Fruit fly (Drosophila melanogaster): ENCODE measurements around the gene CG3517.
A peak's percentile ranks its signal among the peaks of the same experiment; 100 is the strongest.

The CG3517 gene

dm6 chr3R:19425099-19425498 is at the start of gene CG3517:
TSS of gene CG3517 (minus strand) at chr3R:19425199.
- TF ChIP-seq Crg-1 (GFP tag; optimal IDR thresholded peaks at IDR 0.05) (no peak), tj (GFP tag; optimal IDR thresholded peaks at IDR 0.05) (no peak), CG1620 (GFP tag; optimal IDR thresholded peaks at IDR 0.05) (no peak)

dm6 chr3R:19474128-19474527 is 49.1 kb upstream of the CG3517 start:
- TF ChIP-seq tj (GFP tag; optimal IDR thresholded peaks at IDR 0.05), result no peak
- no peak for TF ChIP-seq CG14711 (tag; optimal IDR thresholded peaks at IDR 0.05)
- TF ChIP-seq cic (GFP tag; optimal IDR thresholded peaks at IDR 0.05), result no peak
- no peak for TF ChIP-seq Hr96 (GFP tag; optimal IDR thresholded peaks at IDR 0.05)
- TF ChIP-seq Crg-1 (GFP tag; optimal IDR thresholded peaks at IDR 0.05), result no peak
- no peak for TF ChIP-seq bab1 (GFP tag; optimal IDR thresholded peaks at IDR 0.05)
- TF ChIP-seq CG5204 (GFP tag; optimal IDR thresholded peaks at IDR 0.05), result no peak
- TF ChIP-seq pad (GFP tag; optimal IDR thresholded peaks at IDR 0.05), result no peak
- no peak for TF ChIP-seq CG7101 (tag; optimal IDR thresholded peaks at IDR 0.05)
- no peak for TF ChIP-seq CG12768 (GFP tag; optimal IDR thresholded peaks at IDR 0.05)
- no peak for TF ChIP-seq CG1620 (GFP tag; optimal IDR thresholded peaks at IDR 0.05)
- TF ChIP-seq ovo (GFP tag; optimal IDR thresholded peaks at IDR 0.05), result no peak
- no peak for TF ChIP-seq CG11617 (GFP tag; optimal IDR thresholded peaks at IDR 0.05)
- TF ChIP-seq kay (GFP tag; ENCODE audit: borderline replicate concordance), result no peak

- TF ChIP-seq Hr96 (GFP tag; optimal IDR thresholded peaks at IDR 0.05), result peak; percentile 22
- no peak for TF ChIP-seq toe (GFP tag; optimal IDR thresholded peaks at IDR 0.05)
- TF ChIP-seq kay (GFP tag; ENCODE audit: borderline replicate concordance), result no peak
- no peak for TF ChIP-seq CG11617 (GFP tag; optimal IDR thresholded peaks at IDR 0.05)
- no peak for TF ChIP-seq Crg-1 (GFP tag; optimal IDR thresholded peaks at IDR 0.05)
- TF ChIP-seq cic (GFP tag; optimal IDR thresholded peaks at IDR 0.05), result peak; percentile 7
- TF ChIP-seq CG33017 (tag; optimal IDR thresholded peaks at IDR 0.05), result no peak
- no peak for TF ChIP-seq CG7045 (GFP tag; optimal IDR thresholded peaks at IDR 0.05)
- no peak for TF ChIP-seq pad (GFP tag; optimal IDR thresholded peaks at IDR 0.05)
- no peak for TF ChIP-seq Mnt (GFP tag; optimal IDR thresholded peaks at IDR 0.05)
- TF ChIP-seq CG12768 (GFP tag; optimal IDR thresholded peaks at IDR 0.05), result no peak
- no peak for TF ChIP-seq CG14711 (tag; optimal IDR thresholded peaks at IDR 0.05)
- no peak for TF ChIP-seq tj (GFP tag; optimal IDR thresholded peaks at IDR 0.05)
- TF ChIP-seq CG7101 (tag; optimal IDR thresholded peaks at IDR 0.05), result no peak
- TF ChIP-seq CG1620 (GFP tag; optimal IDR thresholded peaks at IDR 0.05), result no peak
- no peak for TF ChIP-seq Clk (GFP tag; optimal IDR thresholded peaks at IDR 0.05)
Observed at dm6 chr3R:19472218-19472617, 47.2 kb upstream of the CG3517 start.

- TF ChIP-seq CG1620 (GFP tag; optimal IDR thresholded peaks at IDR 0.05) (no peak), Hr96 (GFP tag; optimal IDR thresholded peaks at IDR 0.05) (no peak), ovo (GFP tag; optimal IDR thresholded peaks at IDR 0.05) (no peak), Clk (GFP tag; optimal IDR thresholded peaks at IDR 0.05) (no peak), CG14711 (tag; optimal IDR thresholded peaks at IDR 0.05) (no peak), cic (GFP tag; optimal IDR thresholded peaks at IDR 0.05) (no peak), tj (GFP tag; optimal IDR thresholded peaks at IDR 0.05) (no peak), CG33017 (tag; optimal IDR thresholded peaks at IDR 0.05) (no peak), kay (GFP tag; ENCODE audit: borderline replicate concordance) (no peak), CG11617 (GFP tag; optimal IDR thresholded peaks at IDR 0.05) (no peak), pad (GFP tag; optimal IDR thresholded peaks at IDR 0.05) (no peak), CG5204 (GFP tag; optimal IDR thresholded peaks at IDR 0.05) (no peak), toe (GFP tag; optimal IDR thresholded peaks at IDR 0.05) (no peak), CG7101 (tag; optimal IDR thresholded peaks at IDR 0.05) (no peak), Mnt (GFP tag; optimal IDR thresholded peaks at IDR 0.05) (no peak), Crg-1 (GFP tag; optimal IDR thresholded peaks at IDR 0.05) (no peak), bab1 (GFP tag; optimal IDR thresholded peaks at IDR 0.05) (no peak), CG12768 (GFP tag; optimal IDR thresholded peaks at IDR 0.05) (no peak), CG7045 (GFP tag; optimal IDR thresholded peaks at IDR 0.05) (no peak)
Observed at dm6 chr3R:19470607-19471006, 45.6 kb upstream of the CG3517 start.

dm6 chr3R:19467464-19467863 is 42.5 kb upstream of the CG3517 start:
- TF ChIP-seq CG11617 (GFP tag; optimal IDR thresholded peaks at IDR 0.05) (no peak), Clk (GFP tag; optimal IDR thresholded peaks at IDR 0.05) (no peak), bab1 (GFP tag; optimal IDR thresholded peaks at IDR 0.05) (no peak), CG1620 (GFP tag; optimal IDR thresholded peaks at IDR 0.05) (no peak), ovo (GFP tag; optimal IDR thresholded peaks at IDR 0.05) (peak; percentile 23), Hr96 (GFP tag; optimal IDR thresholded peaks at IDR 0.05) (no peak), cic (GFP tag; optimal IDR thresholded peaks at IDR 0.05) (no peak), pad (GFP tag; optimal IDR thresholded peaks at IDR 0.05) (no peak), CG7045 (GFP tag; optimal IDR thresholded peaks at IDR 0.05) (no peak), Crg-1 (GFP tag; optimal IDR thresholded peaks at IDR 0.05) (peak; percentile 17), CG5204 (GFP tag; optimal IDR thresholded peaks at IDR 0.05) (no peak), Mnt (GFP tag; optimal IDR thresholded peaks at IDR 0.05) (no peak), toe (GFP tag; optimal IDR thresholded peaks at IDR 0.05) (no peak), CG14711 (tag; optimal IDR thresholded peaks at IDR 0.05) (no peak), CG33017 (tag; optimal IDR thresholded peaks at IDR 0.05) (no peak), CG12768 (GFP tag; optimal IDR thresholded peaks at IDR 0.05) (no peak), cnc (optimal IDR thresholded peaks at IDR 0.05) (no peak), tj (GFP tag; optimal IDR thresholded peaks at IDR 0.05) (no peak), kay (GFP tag; ENCODE audit: borderline replicate concordance) (no peak), CG7101 (tag; optimal IDR thresholded peaks at IDR 0.05) (peak; percentile 30)

- TF ChIP-seq Crg-1 (GFP tag; optimal IDR thresholded peaks at IDR 0.05) (no peak), bab1 (GFP tag; optimal IDR thresholded peaks at IDR 0.05) (no peak), kay (GFP tag; ENCODE audit: borderline replicate concordance) (peak; percentile 77)
Observed at dm6 chr3R:19465286-19465685, 40.3 kb upstream of the CG3517 start.

Measured in whole organism, adult.